Worm (Caenorhabditis elegans): ENCODE results near the gene math-5.

DNA sequence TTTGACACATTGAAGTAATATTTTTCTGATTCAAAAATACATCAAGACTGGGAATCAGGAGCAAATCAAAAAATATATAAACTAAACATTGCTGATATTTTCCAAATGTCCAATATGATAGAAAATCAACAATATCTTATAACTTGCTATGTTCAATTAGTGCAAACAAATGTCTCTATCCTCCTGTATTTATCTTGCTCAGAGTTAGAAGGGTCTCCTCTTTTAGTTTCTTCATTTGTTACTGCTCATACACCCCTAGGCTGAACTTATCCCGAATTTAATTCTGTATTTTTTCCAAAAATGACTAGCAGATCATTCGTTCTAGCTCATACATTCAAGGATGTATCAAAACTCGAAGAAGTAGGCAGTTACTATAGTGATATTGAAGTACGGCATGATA lies 19.4 kb upstream of the math-5 start, which contains the start of gene math-23:
- TF ChIP-seq madf-9 (GFP tag; conservative IDR thresholded peaks at IDR 0.05) (no peak), skn-1 (tag; optimal IDR thresholded peaks at IDR 0.05) (no peak), nhr-237 (tag; optimal IDR thresholded peaks at IDR 0.05) (no peak), nhr-76 (tag; optimal IDR thresholded peaks at IDR 0.05) (no peak), unc-39 (tag; optimal IDR thresholded peaks at IDR 0.05) (no peak), zag-1 (tag; optimal IDR thresholded peaks at IDR 0.05) (no peak), ama-1 (optimal IDR thresholded peaks at IDR 0.05) (no peak), pqm-1 (tag; optimal IDR thresholded peaks at IDR 0.05) (no peak), nhr-28 (tag; optimal IDR thresholded peaks at IDR 0.05) (no peak), zfp-3 (GFP tag; conservative IDR thresholded peaks at IDR 0.05) (no peak), ceh-62 (tag; optimal IDR thresholded peaks at IDR 0.05) (no peak), Y48G9A.11 (GFP tag; IDR thresholded peaks at IDR 0.05) (no peak)
